Worm (Caenorhabditis elegans) whole organism, young adult: Measurements from ENCODE around the gene K10G9.2.

Experiments used
- B0035.1 ChIP-seq: sonication (generic microtip); optimal IDR thresholded peaks from 2 replicates; lab custom pipeline; 2016; ENCODE audit warnings: missing genetic modification characterization, mild to moderate bottlenecking, missing compliant biosample characterization, missing genotype, missing genetic modification reagents
- B0261.1 ChIP-seq: sonication (generic microtip); optimal IDR thresholded peaks from 2 replicates; lab custom pipeline; 2016; ENCODE audit warnings: mild to moderate bottlenecking, missing genetic modification characterization, moderate library complexity, missing compliant biosample characterization
- F22D6.2 ChIP-seq: sonication (generic microtip); optimal IDR thresholded peaks from 2 replicates; lab custom pipeline; 2016; ENCODE audit warnings: mild to moderate bottlenecking, missing genetic modification characterization, missing compliant biosample characterization
- F57A8.1 ChIP-seq: fragments of 200-800 bp; sonication (Bioruptor generic); optimal IDR thresholded peaks from 2 replicates; lab custom pipeline; 2018; ENCODE audit warnings: mild to moderate bottlenecking, missing genetic modification characterization, moderate library complexity, missing compliant biosample characterization
- Y56A3A.18 ChIP-seq: fragments of 200-800 bp; sonication (Bioruptor generic); IDR thresholded peaks from 2 replicates; pipeline ENCODE4 v1.3.6; 2022; ENCODE audit warnings: missing genetic modification reagents, missing genetic modification characterization, missing compliant biosample characterization
- ama-1 ChIP-seq, 3 experiments: fragments of 150-350 bp in 1 of 3; sonication (generic microtip) in 2 of 3; optimal IDR thresholded peaks; 2 replicates each; lab custom pipeline; 2014 to 2018; ENCODE audit warnings: missing biosample characterization in 2 of 3, missing genetic modification characterization in 2 of 3, missing genetic modification reagents in 2 of 3
- atf-7 ChIP-seq: sonication (generic microtip); optimal IDR thresholded peaks from 2 replicates; lab custom pipeline; 2017; ENCODE audit warnings: mild to moderate bottlenecking, missing genetic modification characterization, missing compliant biosample characterization
- cebp-1 ChIP-seq, 2 experiments: fragments of 200-800 bp in 1 of 2; sonication (Bioruptor generic) in 1 of 2; sonication (generic microtip) in 1 of 2; IDR thresholded peaks in 1 of 2; optimal IDR thresholded peaks in 1 of 2; 2 replicates each; pipeline versions ENCODE4 v1.3.6 to Lab custom; 2017 to 2022; ENCODE audit warnings: missing compliant biosample characterization in 2 of 2, missing genetic modification characterization in 2 of 2, mild to moderate bottlenecking in 1 of 2, missing genetic modification reagents in 1 of 2, moderate library complexity in 1 of 2
- ekl-4 ChIP-seq: fragments of 200-800 bp; sonication (Bioruptor generic); IDR thresholded peaks from 2 replicates; pipeline ENCODE4 v1.3.6; 2022; ENCODE audit warnings: missing genetic modification reagents, missing genetic modification characterization, missing compliant biosample characterization
- let-607 ChIP-seq, 2 experiments: fragments of 200-800 bp in 1 of 2; sonication (Bioruptor generic) in 1 of 2; sonication (generic microtip) in 1 of 2; optimal IDR thresholded peaks; 2 replicates each; lab custom pipeline; 2016 to 2018; ENCODE audit warnings: mild to moderate bottlenecking in 2 of 2, missing compliant biosample characterization in 2 of 2, missing genetic modification characterization in 2 of 2, moderate library complexity in 2 of 2, missing genotype in 1 of 2
- lin-26 ChIP-seq: fragments of 200-800 bp; sonication (Bioruptor generic); IDR thresholded peaks from 2 replicates; pipeline ENCODE4 v1.3.6; 2022; ENCODE audit warnings: missing genetic modification reagents, missing genetic modification characterization, missing compliant biosample characterization
- lin-40 ChIP-seq: sonication (generic microtip); optimal IDR thresholded peaks from 2 replicates; lab custom pipeline; 2016; ENCODE audit warnings: missing genetic modification characterization, mild to moderate bottlenecking, missing compliant biosample characterization, missing genotype, missing genetic modification reagents
- madf-6 ChIP-seq: fragments of 200-800 bp; sonication (Bioruptor generic); IDR thresholded peaks from 2 replicates; pipeline ENCODE4 v1.3.6; 2022; ENCODE audit warnings: missing genetic modification reagents, missing genetic modification characterization, missing compliant biosample characterization
- mxl-1 ChIP-seq: sonication (generic microtip); optimal IDR thresholded peaks from 2 replicates; lab custom pipeline; 2016; ENCODE audit warnings: missing genetic modification characterization, missing compliant biosample characterization
- repo-1 ChIP-seq: sonication (generic microtip); optimal IDR thresholded peaks from 2 replicates; lab custom pipeline; 2017; ENCODE audit warnings: mild to moderate bottlenecking, missing genetic modification characterization, missing compliant biosample characterization
- sdz-38 ChIP-seq: sonication (generic microtip); optimal IDR thresholded peaks from 2 replicates; lab custom pipeline; 2016; ENCODE audit warnings: missing genotype, missing genetic modification characterization, missing compliant biosample characterization
- tbx-9 ChIP-seq: sonication (generic microtip); optimal IDR thresholded peaks from 2 replicates; lab custom pipeline; 2016; ENCODE audit warnings: borderline replicate concordance, missing genetic modification characterization, inconsistent platforms, missing compliant biosample characterization
- unc-62 ChIP-seq: fragments of 150-350 bp; optimal IDR thresholded peaks from 2 replicates; lab custom pipeline; 2014; ENCODE audit warnings: missing biosample characterization, missing genetic modification reagents, missing genetic modification characterization

The K10G9.2 gene

ce11 chrIII:10337508-10338166 is 51.9 kb downstream of the K10G9.2 start, which contains the start of gene ttr-15:
ttr-15 (plus strand) TSS chrIII:10337847.
- TF ChIP-seq let-607 (tag; optimal IDR thresholded peaks at IDR 0.05; lab: Kevin White, UChicago), result no peak
- no peak for TF ChIP-seq sdz-38 (tag; lab: Kevin White, UChicago)
- no peak for TF ChIP-seq ekl-4
- TF ChIP-seq B0261.1 (tag; lab: Kevin White, UChicago), result no peak
- 0 out of 2 replicates have a peak, but pooled peaks have one; percentile 45 for TF ChIP-seq Y56A3A.18 (GFP tag; lab: Robert Waterston, UW)
- TF ChIP-seq mxl-1 (tag; lab: Kevin White, UChicago), result no peak
- peak; percentile 92 for TF ChIP-seq ama-1 (optimal IDR thresholded peaks at IDR 0.05; lab: Kevin White, UChicago)
- TF ChIP-seq ama-1 (GFP tag; optimal IDR thresholded peaks at IDR 0.05; lab: Kevin White, UChicago), result peak in 1 of 2 experiments; percentile 6
- 0 out of 2 replicates have a peak, but pooled peaks have one; percentile 25 for TF ChIP-seq madf-6 (GFP tag; lab: Robert Waterston, UW)
- peak; percentile 57 for TF ChIP-seq lin-40 (tag; lab: Kevin White, UChicago)
- no peak for TF ChIP-seq F22D6.2
- TF ChIP-seq lin-26 (GFP tag; lab: Robert Waterston, UW), result peak; percentile 30; the same call in 1 of the 2 replicates
- no peak for TF ChIP-seq F57A8.1 (GFP tag; lab: Kevin White, UChicago)
- peak; percentile 73 for TF ChIP-seq B0035.1 (tag; lab: Kevin White, UChicago)
- peak; percentile 22 for TF ChIP-seq repo-1 (tag; lab: Kevin White, UChicago)
- no peak for TF ChIP-seq unc-62 (GFP tag; lab: Kevin White, UChicago)
- TF ChIP-seq tbx-9 (tag; lab: Kevin White, UChicago), result peak; percentile 71
- peak; percentile 11 for TF ChIP-seq atf-7 (tag; lab: Kevin White, UChicago)
- TF ChIP-seq cebp-1 (GFP tag; IDR thresholded peaks at IDR 0.05; lab: Robert Waterston, UW), result no peak
- peak; percentile 39 for TF ChIP-seq cebp-1 (tag; optimal IDR thresholded peaks at IDR 0.05; lab: Kevin White, UChicago)
